Fruit fly (Drosophila melanogaster) whole organism, prepupa: ENCODE results near the gene CG4911.

ENCODE experiments used
- CG10631 ChIP-seq: fragments of 200-800 bp; sonication (Bioruptor generic); optimal IDR thresholded peaks from 2 replicates; lab custom pipeline; 2016; ENCODE audit warnings: missing biosample characterization, missing genetic modification characterization
- CG10669 ChIP-seq: fragments of 200-800 bp; sonication (Bioruptor generic); optimal IDR thresholded peaks from 3 replicates; lab custom pipeline; 2018; ENCODE audit warnings: missing biosample characterization, mild to moderate bottlenecking, missing genetic modification characterization, moderate library complexity
- CG11762 ChIP-seq: fragments of 200-800 bp; sonication (Bioruptor generic); optimal IDR thresholded peaks from 3 replicates; lab custom pipeline; 2016; ENCODE audit warnings: missing biosample characterization, missing genetic modification characterization; ENCODE audit not compliant: insufficient read depth
- CG11902 ChIP-seq: fragments of 200-800 bp; sonication (Bioruptor generic); optimal IDR thresholded peaks from 3 replicates; lab custom pipeline; 2016; ENCODE audit warnings: missing biosample characterization, missing genetic modification characterization
- CG1621 ChIP-seq: fragments of 200-800 bp; sonication (Bioruptor generic); optimal IDR thresholded peaks from 3 replicates; lab custom pipeline; 2018; ENCODE audit warnings: missing biosample characterization, mild to moderate bottlenecking, missing genetic modification characterization
- CG16779 ChIP-seq: fragments of 200-800 bp; sonication (Bioruptor generic); optimal IDR thresholded peaks from 3 replicates; lab custom pipeline; 2017; ENCODE audit warnings: missing biosample characterization, mild to moderate bottlenecking, missing genetic modification characterization
- CG3032 ChIP-seq: fragments of 200-800 bp; optimal IDR thresholded peaks from 2 replicates; lab custom pipeline; 2019; ENCODE audit warnings: missing biosample characterization, mild to moderate bottlenecking, missing genetic modification characterization, moderate library complexity
- CG31627 ChIP-seq: fragments of 200-800 bp; sonication (Bioruptor generic); optimal IDR thresholded peaks from 3 replicates; lab custom pipeline; 2016; ENCODE audit warnings: missing biosample characterization, missing genetic modification characterization
- CG34406 ChIP-seq: fragments of 200-800 bp; sonication (Bioruptor generic); optimal IDR thresholded peaks from 3 replicates; lab custom pipeline; 2016; ENCODE audit warnings: missing biosample characterization, missing genetic modification characterization
- CG4318 ChIP-seq: fragments of 200-800 bp; sonication (Bioruptor generic); optimal IDR thresholded peaks from 3 replicates; lab custom pipeline; 2017; ENCODE audit warnings: missing biosample characterization, mild to moderate bottlenecking, missing genetic modification characterization
- CG6163 ChIP-seq: fragments of 200-800 bp; sonication (Bioruptor generic); IDR thresholded peaks from 3 replicates; pipeline ENCODE4 v1.3.6; 2022; ENCODE audit warnings: missing biosample characterization, missing genetic modification characterization
- CG6276 ChIP-seq: fragments of 200-800 bp; sonication (Bioruptor generic); optimal IDR thresholded peaks from 2 replicates; lab custom pipeline; 2017; ENCODE audit warnings: missing biosample characterization, mild to moderate bottlenecking, missing genetic modification characterization
- CG6792 ChIP-seq: fragments of 200-800 bp; sonication (Bioruptor generic); optimal IDR thresholded peaks from 3 replicates; lab custom pipeline; 2016; ENCODE audit warnings: missing biosample characterization, missing genetic modification characterization
- CG6854 ChIP-seq: fragments of 200-800 bp; sonication (Bioruptor generic); optimal IDR thresholded peaks from 2 replicates; lab custom pipeline; 2017; ENCODE audit warnings: missing biosample characterization, mild to moderate bottlenecking, missing genetic modification characterization
- CG7368 ChIP-seq: fragments of 200-800 bp; sonication (Bioruptor generic); optimal IDR thresholded peaks from 3 replicates; lab custom pipeline; 2016; ENCODE audit warnings: missing biosample characterization, missing genetic modification characterization
- CG8119 ChIP-seq: fragments of 200-800 bp; sonication (Bioruptor generic); IDR thresholded peaks from 3 replicates; pipeline ENCODE4 v1.3.6; 2022; ENCODE audit warnings: missing biosample characterization, missing genetic modification characterization
- CG9139 ChIP-seq: fragments of 200-800 bp; sonication (Bioruptor generic); optimal IDR thresholded peaks from 3 replicates; lab custom pipeline; 2017; ENCODE audit warnings: missing biosample characterization, mild to moderate bottlenecking, missing genetic modification characterization
- Eip93F ChIP-seq: fragments of 200-800 bp; sonication (Bioruptor generic); optimal IDR thresholded peaks from 2 replicates; lab custom pipeline; 2016; ENCODE audit warnings: missing biosample characterization, mild to moderate bottlenecking, missing genetic modification characterization
- Ets96B ChIP-seq: fragments of 200-800 bp; optimal IDR thresholded peaks from 2 replicates; lab custom pipeline; 2019; ENCODE audit warnings: missing biosample characterization, mild to moderate bottlenecking, missing genetic modification characterization, moderate library complexity
- Gug ChIP-seq: fragments of 200-800 bp; sonication (Bioruptor generic); IDR thresholded peaks from 2 replicates; pipeline ENCODE4 v1.3.6; 2022; ENCODE audit warnings: missing biosample characterization, missing genetic modification characterization
- Hr38 ChIP-seq: sonication (Bioruptor generic); optimal IDR thresholded peaks from 2 replicates; lab custom pipeline; 2016; ENCODE audit warnings: missing biosample characterization, missing genetic modification characterization
- Hr39 ChIP-seq: fragments of 200-800 bp; sonication (Bioruptor generic); optimal IDR thresholded peaks from 2 replicates; lab custom pipeline; 2016; ENCODE audit warnings: missing biosample characterization, missing genetic modification characterization
- Hr4 ChIP-seq: fragments of 200-800 bp; sonication (Bioruptor generic); optimal IDR thresholded peaks from 3 replicates; lab custom pipeline; 2016; ENCODE audit warnings: missing biosample characterization, missing genetic modification characterization
- Lpt ChIP-seq: fragments of 200-800 bp; sonication (Bioruptor generic); optimal IDR thresholded peaks from 3 replicates; lab custom pipeline; 2016; ENCODE audit warnings: missing biosample characterization, missing genetic modification characterization
- Met ChIP-seq: fragments of 200-800 bp; sonication (Bioruptor generic); optimal IDR thresholded peaks from 3 replicates; lab custom pipeline; 2016; ENCODE audit warnings: missing biosample characterization, missing genetic modification characterization
- OdsH ChIP-seq: fragments of 200-800 bp; sonication (Bioruptor generic); optimal IDR thresholded peaks from 3 replicates; lab custom pipeline; 2016; ENCODE audit warnings: missing biosample characterization, missing genetic modification characterization
- Sox102F ChIP-seq: fragments of 200-800 bp; sonication (Bioruptor generic); optimal IDR thresholded peaks from 2 replicates; lab custom pipeline; 2016; ENCODE audit warnings: missing biosample characterization, mild to moderate bottlenecking, missing genetic modification characterization
- Sox15 ChIP-seq: fragments of 200-800 bp; sonication (Bioruptor generic); optimal IDR thresholded peaks from 3 replicates; lab custom pipeline; 2016; ENCODE audit warnings: missing biosample characterization, missing genetic modification characterization
- acj6 ChIP-seq: fragments of 200-800 bp; sonication (Bioruptor generic); optimal IDR thresholded peaks from 3 replicates; lab custom pipeline; 2016; ENCODE audit warnings: missing biosample characterization, missing genetic modification characterization
- dac ChIP-seq: fragments of 200-800 bp; sonication (Bioruptor generic); optimal IDR thresholded peaks from 2 replicates; lab custom pipeline; 2017; ENCODE audit warnings: missing biosample characterization, mild to moderate bottlenecking, missing genetic modification characterization
- dsx ChIP-seq: fragments of 200-800 bp; optimal IDR thresholded peaks from 3 replicates; lab custom pipeline; 2019; ENCODE audit warnings: missing biosample characterization, mild to moderate bottlenecking, missing genetic modification characterization, moderate library complexity; ENCODE audit not compliant: poor library complexity, severe bottlenecking
- eg ChIP-seq: fragments of 200-800 bp; sonication (Bioruptor generic); IDR thresholded peaks from 3 replicates; pipeline ENCODE4 v1.3.6; 2022; ENCODE audit warnings: missing biosample characterization, missing genetic modification characterization
- fkh ChIP-seq: fragments of 200-800 bp; sonication (Bioruptor generic); optimal IDR thresholded peaks from 3 replicates; lab custom pipeline; 2017; ENCODE audit warnings: missing biosample characterization, mild to moderate bottlenecking, missing genetic modification characterization, moderate library complexity
- lz ChIP-seq: fragments of 200-800 bp; sonication (Bioruptor generic); optimal IDR thresholded peaks from 3 replicates; lab custom pipeline; 2016; ENCODE audit warnings: missing biosample characterization, missing genetic modification characterization
- net ChIP-seq: fragments of 200-800 bp; sonication (Bioruptor generic); optimal IDR thresholded peaks from 3 replicates; lab custom pipeline; 2016; ENCODE audit warnings: missing biosample characterization, missing genetic modification characterization
- pdm3 ChIP-seq: fragments of 200-800 bp; sonication (Bioruptor generic); optimal IDR thresholded peaks from 3 replicates; lab custom pipeline; 2016; ENCODE audit warnings: missing biosample characterization, missing genetic modification characterization
- salr ChIP-seq, 2 experiments: fragments of 200-800 bp; sonication (Bioruptor generic); optimal IDR thresholded peaks; 3 replicates each; lab custom pipeline; 2016 to 2018; ENCODE audit warnings: missing biosample characterization in 2 of 2, missing genetic modification characterization in 2 of 2, mild to moderate bottlenecking in 1 of 2
- ss ChIP-seq, 2 experiments: fragments of 200-800 bp; sonication (Bioruptor generic); optimal IDR thresholded peaks; 2 replicates in 1 of 2; 3 replicates in 1 of 2; lab custom pipeline; 2017 to 2018; ENCODE audit warnings: mild to moderate bottlenecking in 2 of 2, missing biosample characterization in 2 of 2, missing genetic modification characterization in 2 of 2, moderate library complexity in 1 of 2
- svp ChIP-seq: fragments of 200-800 bp; sonication (Bioruptor generic); peaks from one replicate; lab custom pipeline; 2016; ENCODE audit warnings: missing biosample characterization, missing genetic modification characterization
- vri ChIP-seq: fragments of 200-800 bp; sonication (Bioruptor generic); optimal IDR thresholded peaks from 3 replicates; lab custom pipeline; 2016; ENCODE audit warnings: missing biosample characterization, mild to moderate bottlenecking, missing genetic modification characterization

The CG4911 gene

dm6 chr3L:9074285-9074684 is 1.8 kb upstream of the CG4911 start, which contains the start of gene teq:
teq (plus strand) TSS chr3L:9074643.
- no peak for TF ChIP-seq CG11902 (GFP tag; lab: Kevin White, UChicago)
- TF ChIP-seq Hr38 = no peak
- TF ChIP-seq CG6792 (GFP tag; lab: Kevin White, UChicago) = no peak
- TF ChIP-seq CG10631 (GFP tag; lab: Kevin White, UChicago) = no peak
- TF ChIP-seq fkh (GFP tag; lab: Kevin White, UChicago) = peak; percentile 6
- peak; percentile 81 for TF ChIP-seq svp (GFP tag; lab: Kevin White, UChicago)
- TF ChIP-seq, all 60 proteins: peak for 2

dm6 chr3L:9072062-9072730 is 335 bp downstream of the CG4911 start:
- peak; percentile 22 for TF ChIP-seq Eip93F (GFP tag; lab: Kevin White, UChicago)
- TF ChIP-seq vri (GFP tag; lab: Kevin White, UChicago) = no peak
- TF ChIP-seq Met (GFP tag; lab: Kevin White, UChicago) = peak; percentile 15
- no peak for TF ChIP-seq OdsH (GFP tag; lab: Kevin White, UChicago)
- TF ChIP-seq salr (GFP tag; optimal IDR thresholded peaks at IDR 0.05; lab: Kevin White, UChicago) = no peak
- peak; percentile 51 for TF ChIP-seq svp (GFP tag; lab: Kevin White, UChicago)
- TF ChIP-seq fkh (GFP tag; lab: Kevin White, UChicago) = peak; percentile 92

dm6 chr3L:9066509-9067021 is 6.0 kb downstream of the CG4911 start:
- TF ChIP-seq ss (GFP tag; optimal IDR thresholded peaks at IDR 0.05; lab: Kevin White, UChicago) = no peak
- no peak for TF ChIP-seq Hr39 (GFP tag; lab: Kevin White, UChicago)
- TF ChIP-seq svp (GFP tag; lab: Kevin White, UChicago) = peak; percentile 67
- TF ChIP-seq CG6163 (GFP tag; lab: Robert Waterston, UW) = no peak
- no peak for TF ChIP-seq Lpt (GFP tag; lab: Kevin White, UChicago)
- TF ChIP-seq CG4318 (GFP tag; lab: Kevin White, UChicago) = no peak
- no peak for TF ChIP-seq CG9139
- no peak for TF ChIP-seq net (GFP tag; lab: Kevin White, UChicago)
- no peak for TF ChIP-seq Gug (GFP tag; lab: Robert Waterston, UW)
- no peak for TF ChIP-seq dac (GFP tag; lab: Kevin White, UChicago)
- no peak for TF ChIP-seq Hr38
- TF ChIP-seq CG10631 (GFP tag; lab: Kevin White, UChicago) = no peak
- TF ChIP-seq fkh (GFP tag; lab: Kevin White, UChicago) = peak; percentile 23
- TF ChIP-seq CG16779 (tag; lab: Kevin White, UChicago) = no peak
- no peak for TF ChIP-seq eg (GFP tag; lab: Robert Waterston, UW)
- no peak for TF ChIP-seq Sox15 (GFP tag; lab: Kevin White, UChicago)

- no peak for TF ChIP-seq CG11762
- TF ChIP-seq eg (GFP tag; lab: Robert Waterston, UW) = peak; percentile 89
- no peak for TF ChIP-seq Sox15 (GFP tag; lab: Kevin White, UChicago)
- TF ChIP-seq lz = no peak
- peak; percentile 59 for TF ChIP-seq CG3032 (tag; lab: Kevin White, UChicago)
- TF ChIP-seq CG10669 (GFP tag; lab: Kevin White, UChicago) = no peak
- TF ChIP-seq CG6854 (GFP tag; lab: Kevin White, UChicago) = no peak
- TF ChIP-seq salr (GFP tag; optimal IDR thresholded peaks at IDR 0.05; lab: Kevin White, UChicago) = peak in 1 of 2 experiments; percentile 65
- peak; percentile 5 for TF ChIP-seq CG6276 (GFP tag; lab: Kevin White, UChicago)
- TF ChIP-seq CG6792 (GFP tag; lab: Kevin White, UChicago) = no peak
- no peak for TF ChIP-seq CG11902 (GFP tag; lab: Kevin White, UChicago)
- no peak for TF ChIP-seq ss (GFP tag; optimal IDR thresholded peaks at IDR 0.05; lab: Kevin White, UChicago)
- peak; percentile 83 for TF ChIP-seq Hr4 (GFP tag; lab: Kevin White, UChicago)
- peak; percentile 43 for TF ChIP-seq net (GFP tag; lab: Kevin White, UChicago)
- TF ChIP-seq Gug (GFP tag; lab: Robert Waterston, UW) = peak; percentile 44; the same call in 1 of the 2 replicates
- no peak for TF ChIP-seq CG9139
- TF ChIP-seq CG31627 (GFP tag; lab: Kevin White, UChicago) = peak; percentile 10
- no peak for TF ChIP-seq CG10631 (GFP tag; lab: Kevin White, UChicago)
- TF ChIP-seq acj6 (GFP tag; lab: Kevin White, UChicago) = peak; percentile 49
- TF ChIP-seq Eip93F (GFP tag; lab: Kevin White, UChicago) = no peak
- no peak for TF ChIP-seq Lpt (GFP tag; lab: Kevin White, UChicago)
- peak; percentile 65 for TF ChIP-seq OdsH (GFP tag; lab: Kevin White, UChicago)
- TF ChIP-seq CG4318 (GFP tag; lab: Kevin White, UChicago) = peak; percentile 34
- no peak for TF ChIP-seq dac (GFP tag; lab: Kevin White, UChicago)
- TF ChIP-seq CG8119 (GFP tag; lab: Robert Waterston, UW) = peak; percentile 82
- peak; percentile 28 for TF ChIP-seq dsx (GFP tag; lab: Kevin White, UChicago)
- no peak for TF ChIP-seq Sox102F (GFP tag; lab: Kevin White, UChicago)
- no peak for TF ChIP-seq CG1621
- TF ChIP-seq CG34406 (GFP tag; lab: Kevin White, UChicago) = peak; percentile 1
- TF ChIP-seq Ets96B (tag; lab: Kevin White, UChicago) = peak; percentile 32
- peak; percentile 49 for TF ChIP-seq pdm3 (GFP tag; lab: Kevin White, UChicago)
- no peak for TF ChIP-seq CG7368
Measured at dm6 chr3L:9065997-9066441, 6.5 kb downstream of the CG4911 start, which contains the start of gene Argk1. Argk1 (minus strand) TSS chr3L:9066027.
